Worm (Caenorhabditis elegans) whole organism, early embryonic: ENCODE data around the gene W05E10.5.

Source experiments
- aly-1 ChIP-seq: sonication (generic microtip); optimal IDR thresholded peaks from 2 replicates; lab custom pipeline; 2016; ENCODE audit warnings: missing genetic modification characterization, missing compliant biosample characterization
- ama-1 ChIP-seq: fragments of 150-350 bp; optimal IDR thresholded peaks from 2 replicates; lab custom pipeline; 2014
- flt-1 ChIP-seq: fragments of 200-800 bp; sonication (Bioruptor generic); IDR thresholded peaks from 2 replicates; pipeline ENCODE4 v1.3.6; 2022; ENCODE audit warnings: missing genetic modification characterization, missing compliant biosample characterization
- hmg-4 ChIP-seq: fragments of 200-800 bp; sonication (Bioruptor generic); optimal IDR thresholded peaks from 2 replicates; lab custom pipeline; 2018; ENCODE audit warnings: mild to moderate bottlenecking, missing genetic modification characterization, missing compliant biosample characterization
- tra-4 ChIP-seq: sonication (generic microtip); optimal IDR thresholded peaks from 2 replicates; lab custom pipeline; 2017; ENCODE audit warnings: missing genetic modification characterization, missing compliant biosample characterization

- TF ChIP-seq flt-1 (GFP tag; lab: Robert Waterston, UW) (no peak), aly-1 (tag; lab: Kevin White, UChicago) (no peak), ama-1 (lab: Kevin White, UChicago) (no peak), tra-4 (no peak), hmg-4 (no peak)
These were observed 9.9 kb upstream of the W05E10.5 start, which contains the start of gene ceh-32 for ce11 chrV:11705399-11705798.
